Fruit fly (Drosophila melanogaster) whole organism: Measurements from ENCODE around the gene CG32181.

ENCODE experiments used
- CG8478 ChIP-seq: fragments of >200 bp; optimal IDR thresholded peaks from 2 replicates; lab custom pipeline; 2018; ENCODE audit warnings: inconsistent platforms
- EcR ChIP-seq, 2 experiments: fragments of >200 bp; optimal IDR thresholded peaks; 2 replicates each; lab custom pipeline; 2017; ENCODE audit warnings: missing biosample characterization in 2 of 2, missing genetic modification characterization in 2 of 2, missing genetic modification reagents in 2 of 2
- pan ChIP-seq: fragments of >200 bp; optimal IDR thresholded peaks from 2 replicates; lab custom pipeline; 2017
- psq ChIP-seq: fragments of >200 bp; optimal IDR thresholded peaks from 2 replicates; lab custom pipeline; 2017
- usp ChIP-seq: fragments of >200 bp; optimal IDR thresholded peaks from 2 replicates; lab custom pipeline; 2017; ENCODE audit warnings: missing biosample characterization, missing genetic modification characterization, mixed read lengths

DNA sequence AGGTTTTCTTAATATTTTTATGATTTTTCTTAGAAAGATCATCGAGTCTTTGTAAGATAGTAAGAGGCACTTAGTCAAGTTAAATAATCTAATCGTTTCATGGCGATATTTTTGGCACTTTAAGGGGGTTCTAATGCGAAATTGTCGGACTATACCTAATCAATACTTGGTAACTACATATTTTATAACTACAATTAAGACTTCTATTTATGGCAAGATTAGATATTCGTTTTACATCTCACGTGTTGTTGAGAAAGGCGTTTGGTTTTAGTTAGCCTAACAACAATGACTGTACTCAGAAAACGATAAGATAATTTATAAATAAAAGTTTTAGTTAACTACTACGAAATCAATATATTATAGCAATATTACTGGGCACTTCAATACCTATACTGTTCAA, 17.0 kb upstream of the CG32181 start:
- TF ChIP-seq psq (no peak), CG8478 (lab: Kevin White, UChicago) (no peak), EcR (GFP tag; optimal IDR thresholded peaks at IDR 0.05; lab: Kevin White, UChicago) (no peak), pan (lab: Kevin White, UChicago) (no peak), usp (GFP tag; lab: Kevin White, UChicago) (no peak)
